Worm (Caenorhabditis elegans): ENCODE measurements around the gene lat-2.

ce11 chrII:4417333-4417732, 58.5 kb downstream of the lat-2 start, which contains the start of gene sod-5:
- TF ChIP-seq ceh-43 (GFP tag; optimal IDR thresholded peaks at IDR 0.05) = no peak
- no peak for TF ChIP-seq ces-1 (GFP tag; optimal IDR thresholded peaks at IDR 0.05)
- no peak for TF ChIP-seq mep-1 (tag; optimal IDR thresholded peaks at IDR 0.05)
- TF ChIP-seq nhr-76 (tag; optimal IDR thresholded peaks at IDR 0.05) = no peak
- no peak for TF ChIP-seq pha-4 (tag; optimal IDR thresholded peaks at IDR 0.05)
- TF ChIP-seq ztf-11 (tag; optimal IDR thresholded peaks at IDR 0.05) = no peak
- TF ChIP-seq snpc-4 (tag; optimal IDR thresholded peaks at IDR 0.05) = no peak
- no peak for TF ChIP-seq unc-39 (tag; optimal IDR thresholded peaks at IDR 0.05)
- TF ChIP-seq lsy-2 (tag; optimal IDR thresholded peaks at IDR 0.05) = no peak
- TF ChIP-seq flh-1 (GFP tag; optimal IDR thresholded peaks at IDR 0.05) = no peak
